Fruit fly (Drosophila melanogaster): ENCODE results near the gene Fkbp39.

Fkbp39 gene

DNA sequence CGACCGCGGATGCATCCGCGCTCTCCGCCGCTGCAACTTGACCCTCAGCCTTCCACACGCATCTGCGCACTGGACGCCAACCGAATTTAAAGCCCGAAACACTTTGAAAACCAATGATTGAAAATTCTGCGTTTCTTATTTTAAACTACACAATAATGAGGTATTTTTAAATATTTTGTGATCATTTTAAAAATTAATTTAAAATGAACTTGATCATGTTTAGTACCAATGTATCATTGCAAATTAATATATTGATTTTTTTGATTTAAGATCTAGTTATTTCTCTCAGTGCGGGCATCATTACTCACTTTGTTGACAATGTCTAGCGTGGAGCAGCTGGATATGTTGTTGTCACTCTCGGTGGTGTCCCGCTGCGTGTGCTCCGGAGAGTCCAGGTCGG, 33.9 kb upstream of the Fkbp39 start (continued):
- TF ChIP-seq CG1233 (GFP tag; optimal IDR thresholded peaks at IDR 0.05) (no peak), NC2α (GFP tag; optimal IDR thresholded peaks at IDR 0.05) (no peak), lov (optimal IDR thresholded peaks at IDR 0.05) (no peak), lov (GFP tag; IDR thresholded peaks at IDR 0.05) (no peak), Xbp1 (GFP tag; optimal IDR thresholded peaks at IDR 0.05) (peak; percentile 28), tna (GFP tag; IDR thresholded peaks at IDR 0.05; ENCODE audit: partially characterized antibody) (no peak), Gsc (GFP tag; IDR thresholded peaks at IDR 0.05) (no peak), CG12942 (GFP tag; optimal IDR thresholded peaks at IDR 0.05) (no peak), Trl (optimal IDR thresholded peaks at IDR 0.05) (no peak), Trl (GFP tag; optimal IDR thresholded peaks at IDR 0.05) (no peak), jing (GFP tag; optimal IDR thresholded peaks at IDR 0.05) (no peak), NFAT (GFP tag; IDR thresholded peaks at IDR 0.05) (no peak), Stat92E (GFP tag; optimal IDR thresholded peaks at IDR 0.05) (no peak), Dfd (GFP tag; optimal IDR thresholded peaks at IDR 0.05) (no peak), CG7963 (GFP tag; IDR thresholded peaks at IDR 0.05; ENCODE audit: partially characterized antibody) (no peak), CG11695 (GFP tag; IDR thresholded peaks at IDR 0.05) (peak; percentile 61; the same call in 2 of the 3 replicates), MBD-R2 (GFP tag; IDR thresholded peaks at IDR 0.05) (no peak), CG4424 (GFP tag; optimal IDR thresholded peaks at IDR 0.05) (no peak), CG31365 (tag; optimal IDR thresholded peaks at IDR 0.05) (no peak), BtbVII (GFP tag; optimal IDR thresholded peaks at IDR 0.05) (no peak), knrl (GFP tag; IDR thresholded peaks at IDR 0.05; ENCODE audit: partially characterized antibody) (no peak), CG2199 (GFP tag; IDR thresholded peaks at IDR 0.05) (no peak), Sin3A (optimal IDR thresholded peaks at IDR 0.05) (no peak), dimm (GFP tag; IDR thresholded peaks at IDR 0.05) (no peak), HHEX (GFP tag; optimal IDR thresholded peaks at IDR 0.05) (no peak), CG13287 (GFP tag; IDR thresholded peaks at IDR 0.05; ENCODE audit: partially characterized antibody) (no peak), Lim3 (GFP tag; IDR thresholded peaks at IDR 0.05) (no peak), pan (optimal IDR thresholded peaks at IDR 0.05) (no peak), pan (GFP tag; optimal IDR thresholded peaks at IDR 0.05 in 1 of 2, IDR thresholded peaks at IDR 0.05 in 1 of 2) (peak in 1 of 2 experiments; percentile 65), CG10321 (GFP tag; IDR thresholded peaks at IDR 0.05) (0 out of 2 replicates have a peak, but pooled peaks have one; percentile 8), z (GFP tag; IDR thresholded peaks at IDR 0.05) (no peak), CG7357 (GFP tag; IDR thresholded peaks at IDR 0.05) (no peak), zfh1 (GFP tag; IDR thresholded peaks at IDR 0.05) (no peak), Myb (GFP tag; optimal IDR thresholded peaks at IDR 0.05) (no peak), fd64A (GFP tag; optimal IDR thresholded peaks at IDR 0.05) (no peak), CG6254 (GFP tag; optimal IDR thresholded peaks at IDR 0.05) (no peak), CG5180 (GFP tag; optimal IDR thresholded peaks at IDR 0.05) (no peak), Elba2 (GFP tag; optimal IDR thresholded peaks at IDR 0.05) (no peak), peb (GFP tag; IDR thresholded peaks at IDR 0.05) (no peak), MTF-1 (GFP tag; optimal IDR thresholded peaks at IDR 0.05; ENCODE audit: borderline replicate concordance) (no peak), tgo (GFP tag; IDR thresholded peaks at IDR 0.05) (peak; percentile 59), CG17612 (GFP tag; IDR thresholded peaks at IDR 0.05) (no peak), ken (GFP tag; IDR thresholded peaks at IDR 0.05) (no peak; the same call in 2 of the 3 replicates), Rx (GFP tag; IDR thresholded peaks at IDR 0.05) (no peak), wor (GFP tag; IDR thresholded peaks at IDR 0.05) (no peak), D19A (tag; optimal IDR thresholded peaks at IDR 0.05) (no peak), repo (GFP tag; optimal IDR thresholded peaks at IDR 0.05) (no peak), CG6272 (GFP tag; IDR thresholded peaks at IDR 0.05) (no peak), gem (tag; optimal IDR thresholded peaks at IDR 0.05) (peak; percentile 82), CG3281 (GFP tag; optimal IDR thresholded peaks at IDR 0.05) (no peak), GATAe (GFP tag; conservative IDR thresholded peaks at IDR 0.05) (no peak), CG12299 (tag; optimal IDR thresholded peaks at IDR 0.05) (no peak), ase (GFP tag; IDR thresholded peaks at IDR 0.05) (no peak)

All from whole organism, embryonic.